Fruit fly (Drosophila melanogaster) whole organism, adult: ENCODE measurements around the gene cerv.

ENCODE experiments used
- CG12768 ChIP-seq: fragments of 200-800 bp; sonication (Bioruptor generic); optimal IDR thresholded peaks from 2 replicates; lab custom pipeline; 2017; ENCODE audit warnings: missing biosample characterization, missing genetic modification characterization, mild to moderate bottlenecking, moderate library complexity, missing genetic modification reagents
- CG1620 ChIP-seq: fragments of 200-800 bp; sonication (Bioruptor generic); optimal IDR thresholded peaks from 2 replicates; lab custom pipeline; 2016; ENCODE audit warnings: missing biosample characterization, missing genetic modification characterization
- CG7045 ChIP-seq: fragments of 200-800 bp; sonication (Bioruptor generic); optimal IDR thresholded peaks from 2 replicates; lab custom pipeline; 2017; ENCODE audit warnings: missing biosample characterization, mild to moderate bottlenecking, missing genetic modification characterization
- CG7101 ChIP-seq: fragments of 200-800 bp; sonication (Bioruptor generic); optimal IDR thresholded peaks from 2 replicates; lab custom pipeline; 2018; ENCODE audit warnings: missing biosample characterization, mild to moderate bottlenecking, missing genetic modification characterization, moderate library complexity
- Clk ChIP-seq: fragments of 200-800 bp; sonication (Bioruptor generic); optimal IDR thresholded peaks from 2 replicates; lab custom pipeline; 2017; ENCODE audit warnings: missing biosample characterization, missing genetic modification characterization
- Crg-1 ChIP-seq: fragments of 200-800 bp; sonication (Bioruptor generic); optimal IDR thresholded peaks from 2 replicates; lab custom pipeline; 2016; ENCODE audit warnings: missing biosample characterization, missing genetic modification characterization
- bab1 ChIP-seq: fragments of 200-800 bp; sonication (Bioruptor generic); optimal IDR thresholded peaks from 3 replicates; lab custom pipeline; 2019; ENCODE audit warnings: missing biosample characterization, mild to moderate bottlenecking, missing genetic modification characterization, moderate library complexity
- cic ChIP-seq: fragments of 200-800 bp; sonication (Bioruptor generic); optimal IDR thresholded peaks from 2 replicates; lab custom pipeline; 2017; ENCODE audit warnings: missing biosample characterization, mild to moderate bottlenecking, missing genetic modification characterization, moderate library complexity
- cnc ChIP-seq, 2 experiments: fragments of >200 bp; optimal IDR thresholded peaks; 2 replicates each; lab custom pipeline; 2017
- kay ChIP-seq: fragments of 200-800 bp; sonication (Bioruptor generic); peaks from one replicate; lab custom pipeline; 2016; ENCODE audit warnings: missing biosample characterization, missing genetic modification characterization, borderline replicate concordance
- ovo ChIP-seq: fragments of 200-800 bp; sonication (Bioruptor generic); optimal IDR thresholded peaks from 2 replicates; lab custom pipeline; 2016; ENCODE audit warnings: missing biosample characterization, missing genetic modification characterization
- tj ChIP-seq: fragments of 200-800 bp; sonication (Bioruptor generic); optimal IDR thresholded peaks from 3 replicates; lab custom pipeline; 2017; ENCODE audit warnings: missing biosample characterization, mild to moderate bottlenecking, missing genetic modification characterization, moderate library complexity
- toe ChIP-seq: fragments of 200-800 bp; sonication (Bioruptor generic); optimal IDR thresholded peaks from 2 replicates; lab custom pipeline; 2016; ENCODE audit warnings: missing biosample characterization, missing genetic modification characterization

- peak; percentile 6 for TF ChIP-seq CG1620 (GFP tag; lab: Kevin White, UChicago)
- no peak for TF ChIP-seq Crg-1 (GFP tag; lab: Kevin White, UChicago)
- TF ChIP-seq toe (GFP tag; lab: Kevin White, UChicago) = no peak
- no peak for TF ChIP-seq CG7045 (GFP tag; lab: Kevin White, UChicago)
- TF ChIP-seq cnc (optimal IDR thresholded peaks at IDR 0.05; lab: Kevin White, UChicago) = no peak
- TF ChIP-seq kay = no peak
- TF ChIP-seq CG12768 (GFP tag; lab: Kevin White, UChicago) = no peak
- TF ChIP-seq ovo (GFP tag; lab: Kevin White, UChicago) = no peak
- no peak for TF ChIP-seq Clk (GFP tag; lab: Kevin White, UChicago)
- TF ChIP-seq tj (GFP tag; lab: Kevin White, UChicago) = no peak
- peak; percentile 44 for TF ChIP-seq bab1 (GFP tag; lab: Kevin White, UChicago)
- TF ChIP-seq cic (GFP tag; lab: Kevin White, UChicago) = no peak
- no peak for TF ChIP-seq CG7101 (tag; lab: Kevin White, UChicago)
Measured at dm6 chrX:15578043-15578442, at the start of gene cerv, which contains the start of gene CG7872.
